Worm (Caenorhabditis elegans) whole organism, young adult: Measurements from ENCODE around the gene dmsr-6.
A peak's percentile ranks its signal among the peaks of the same experiment; 100 is the strongest.

Source experiments
- B0019.2 ChIP-seq: fragments of 200-800 bp; sonication (Bioruptor generic); conservative IDR thresholded peaks from 2 replicates; pipeline ENCODE4 v1.3.6; 2022; ENCODE audit warnings: missing genetic modification reagents, missing genetic modification characterization, missing compliant biosample characterization
- B0035.1 ChIP-seq: sonication (generic microtip); optimal IDR thresholded peaks from 2 replicates; lab custom pipeline; 2016; ENCODE audit warnings: missing genetic modification characterization, mild to moderate bottlenecking, missing compliant biosample characterization, missing genotype, missing genetic modification reagents
- B0336.3 ChIP-seq: fragments of 200-800 bp; sonication (Bioruptor generic); IDR thresholded peaks from 2 replicates; pipeline ENCODE4 v1.3.6; 2022; ENCODE audit warnings: missing genetic modification characterization, missing compliant biosample characterization
- C17E4.6 ChIP-seq: fragments of 200-800 bp; sonication (Bioruptor generic); IDR thresholded peaks from 2 replicates; pipeline ENCODE4 v1.3.6; 2022; ENCODE audit warnings: missing genetic modification reagents, missing genetic modification characterization, missing compliant biosample characterization
- D2030.7 ChIP-seq: fragments of 200-800 bp; sonication (Bioruptor generic); IDR thresholded peaks from 2 replicates; pipeline ENCODE4 v1.3.6; 2022; ENCODE audit warnings: missing genetic modification reagents, missing genetic modification characterization, missing compliant biosample characterization
- F10E7.11 ChIP-seq: sonication (generic microtip); optimal IDR thresholded peaks from 2 replicates; lab custom pipeline; 2017; ENCODE audit warnings: mild to moderate bottlenecking, missing genetic modification characterization, moderate library complexity, missing compliant biosample characterization
- F23B12.7 ChIP-seq: sonication (generic microtip); optimal IDR thresholded peaks from 2 replicates; lab custom pipeline; 2017; ENCODE audit warnings: missing genetic modification characterization, mild to moderate bottlenecking, missing compliant biosample characterization, antibody characterized with exemption, moderate library complexity; ENCODE audit not compliant: insufficient read depth
- F37B4.10 ChIP-seq: fragments of 200-800 bp; sonication (Bioruptor generic); IDR thresholded peaks from 2 replicates; pipeline ENCODE4 v1.3.6; 2022; ENCODE audit warnings: missing genetic modification characterization, missing compliant biosample characterization
- F52B5.7 ChIP-seq: sonication (generic microtip); optimal IDR thresholded peaks from 2 replicates; lab custom pipeline; 2016; ENCODE audit warnings: mild to moderate bottlenecking, missing genetic modification characterization, missing compliant biosample characterization
- T07F8.4 ChIP-seq: sonication (generic microtip); optimal IDR thresholded peaks from 2 replicates; lab custom pipeline; 2016; ENCODE audit warnings: mild to moderate bottlenecking, missing genetic modification characterization, moderate library complexity, missing compliant biosample characterization
- Y95B8A.8 ChIP-seq: fragments of 200-800 bp; sonication (Bioruptor generic); IDR thresholded peaks from 2 replicates; pipeline ENCODE4 v1.3.6; 2022; ENCODE audit warnings: missing genetic modification reagents, missing genetic modification characterization, missing compliant biosample characterization
- akir-1 ChIP-seq: fragments of 200-800 bp; sonication (Bioruptor generic); optimal IDR thresholded peaks from 2 replicates; lab custom pipeline; 2018; ENCODE audit warnings: mild to moderate bottlenecking, missing genetic modification characterization, moderate library complexity, missing compliant biosample characterization
- aptf-3 ChIP-seq: fragments of 200-800 bp; sonication (Bioruptor generic); IDR thresholded peaks from 2 replicates; pipeline ENCODE4 v1.3.6; 2022; ENCODE audit warnings: missing genetic modification characterization, missing compliant biosample characterization
- cebp-1 ChIP-seq, 2 experiments: fragments of 200-800 bp in 1 of 2; sonication (Bioruptor generic) in 1 of 2; sonication (generic microtip) in 1 of 2; IDR thresholded peaks in 1 of 2; optimal IDR thresholded peaks in 1 of 2; 2 replicates each; pipeline versions ENCODE4 v1.3.6 to Lab custom; 2017 to 2022; ENCODE audit warnings: missing compliant biosample characterization in 2 of 2, missing genetic modification characterization in 2 of 2, mild to moderate bottlenecking in 1 of 2, missing genetic modification reagents in 1 of 2, moderate library complexity in 1 of 2
- ceh-79 ChIP-seq: sonication (generic microtip); optimal IDR thresholded peaks from 2 replicates; lab custom pipeline; 2017; ENCODE audit warnings: mild to moderate bottlenecking, missing genetic modification characterization, missing compliant biosample characterization
- chd-7 ChIP-seq: sonication (generic microtip); optimal IDR thresholded peaks from 2 replicates; lab custom pipeline; 2016; ENCODE audit warnings: mild to moderate bottlenecking, missing genetic modification characterization, moderate library complexity, missing compliant biosample characterization
- dox-1 ChIP-seq: fragments of 200-800 bp; sonication (Bioruptor generic); IDR thresholded peaks from 2 replicates; pipeline ENCODE4 v1.3.6; 2022; ENCODE audit warnings: missing genetic modification reagents, missing genetic modification characterization, missing compliant biosample characterization
- dpff-1 ChIP-seq: sonication (generic microtip); optimal IDR thresholded peaks from 2 replicates; lab custom pipeline; 2017; ENCODE audit warnings: mild to moderate bottlenecking, missing genetic modification characterization, missing compliant biosample characterization
- egrh-3 ChIP-seq: fragments of 200-800 bp; sonication (Bioruptor generic); IDR thresholded peaks from 2 replicates; pipeline ENCODE4 v1.3.6; 2022; ENCODE audit warnings: missing genetic modification reagents, missing genetic modification characterization, missing compliant biosample characterization
- ekl-4 ChIP-seq: fragments of 200-800 bp; sonication (Bioruptor generic); IDR thresholded peaks from 2 replicates; pipeline ENCODE4 v1.3.6; 2022; ENCODE audit warnings: missing genetic modification reagents, missing genetic modification characterization, missing compliant biosample characterization
- ets-4 ChIP-seq: fragments of 200-800 bp; sonication (Bioruptor generic); optimal IDR thresholded peaks from 2 replicates; lab custom pipeline; 2018; ENCODE audit warnings: mild to moderate bottlenecking, missing genetic modification characterization, missing compliant biosample characterization
- hlh-26 ChIP-seq: fragments of 200-800 bp; sonication (Bioruptor generic); conservative IDR thresholded peaks from 2 replicates; pipeline ENCODE4 v1.3.6; 2022; ENCODE audit warnings: missing genetic modification reagents, missing genetic modification characterization, missing compliant biosample characterization
- hmg-1.2 ChIP-seq: fragments of 200-800 bp; sonication (Bioruptor generic); IDR thresholded peaks from 2 replicates; pipeline ENCODE4 v1.3.6; 2022; ENCODE audit warnings: missing genetic modification reagents, missing genetic modification characterization, missing compliant biosample characterization
- hmg-20 ChIP-seq: fragments of 200-800 bp; sonication (Bioruptor generic); IDR thresholded peaks from 2 replicates; pipeline ENCODE4 v1.3.6; 2022; ENCODE audit warnings: missing genetic modification reagents, missing genetic modification characterization, missing compliant biosample characterization
- hrde-1 ChIP-seq: sonication (generic microtip); optimal IDR thresholded peaks from 2 replicates; lab custom pipeline; 2016; ENCODE audit warnings: missing genetic modification characterization, mild to moderate bottlenecking, missing compliant biosample characterization, moderate library complexity, missing genotype, missing genetic modification reagents, borderline replicate concordance
- hsf-1 ChIP-seq: fragments of 200-800 bp; sonication (Bioruptor generic); IDR thresholded peaks from 2 replicates; pipeline ENCODE4 v1.3.6; 2022; ENCODE audit warnings: missing genetic modification reagents, missing genetic modification characterization, missing compliant biosample characterization
- let-526 ChIP-seq: fragments of 200-800 bp; sonication (Bioruptor generic); IDR thresholded peaks from 2 replicates; pipeline ENCODE4 v1.3.6; 2022; ENCODE audit warnings: missing genetic modification reagents, missing genetic modification characterization, missing compliant biosample characterization
- let-607 ChIP-seq, 2 experiments: fragments of 200-800 bp in 1 of 2; sonication (Bioruptor generic) in 1 of 2; sonication (generic microtip) in 1 of 2; optimal IDR thresholded peaks; 2 replicates each; lab custom pipeline; 2016 to 2018; ENCODE audit warnings: mild to moderate bottlenecking in 2 of 2, missing compliant biosample characterization in 2 of 2, missing genetic modification characterization in 2 of 2, moderate library complexity in 2 of 2, missing genotype in 1 of 2
- lin-54 ChIP-seq: fragments of 200-800 bp; sonication (Bioruptor generic); optimal IDR thresholded peaks from 2 replicates; lab custom pipeline; 2018; ENCODE audit warnings: mild to moderate bottlenecking, missing genetic modification characterization, missing compliant biosample characterization
- mel-28 ChIP-seq: sonication (generic microtip); optimal IDR thresholded peaks from 2 replicates; lab custom pipeline; 2016; ENCODE audit warnings: borderline replicate concordance, mild to moderate bottlenecking, missing genetic modification characterization, missing compliant biosample characterization
- mxl-1 ChIP-seq: sonication (generic microtip); optimal IDR thresholded peaks from 2 replicates; lab custom pipeline; 2016; ENCODE audit warnings: missing genetic modification characterization, missing compliant biosample characterization
- nhr-120 ChIP-seq: fragments of 200-800 bp; sonication (Bioruptor generic); IDR thresholded peaks from 2 replicates; pipeline ENCODE4 v1.3.6; 2022; ENCODE audit warnings: missing genetic modification characterization, missing compliant biosample characterization
- nhr-179 ChIP-seq: sonication (generic microtip); optimal IDR thresholded peaks from 2 replicates; lab custom pipeline; 2016; ENCODE audit warnings: mild to moderate bottlenecking, missing genetic modification characterization, missing compliant biosample characterization
- nhr-90 ChIP-seq: sonication (generic microtip); optimal IDR thresholded peaks from 2 replicates; lab custom pipeline; 2016; ENCODE audit warnings: missing genotype, mild to moderate bottlenecking, missing genetic modification characterization, missing compliant biosample characterization
- pha-4 ChIP-seq: fragments of 150-350 bp; sonication (generic microtip); optimal IDR thresholded peaks from 2 replicates; lab custom pipeline; 2014; ENCODE audit warnings: missing biosample characterization, missing genetic modification reagents, missing genetic modification characterization
- rcor-1 ChIP-seq: fragments of 200-800 bp; sonication (Bioruptor generic); IDR thresholded peaks from 2 replicates; pipeline ENCODE4 v1.3.6; 2022; ENCODE audit warnings: missing genetic modification reagents, missing genetic modification characterization, missing compliant biosample characterization
- sea-2 ChIP-seq: fragments of 200-800 bp; sonication (Bioruptor generic); IDR thresholded peaks from 2 replicates; pipeline ENCODE4 v1.3.6; 2022; ENCODE audit warnings: missing genetic modification characterization, missing compliant biosample characterization
- snpc-1.1 ChIP-seq: sonication (generic microtip); optimal IDR thresholded peaks from 2 replicates; lab custom pipeline; 2017; ENCODE audit warnings: missing genetic modification characterization, mild to moderate bottlenecking, missing compliant biosample characterization, antibody characterized with exemption, moderate library complexity, missing genotype, missing genetic modification reagents; ENCODE audit not compliant: insufficient read depth
- snpc-3.4 ChIP-seq: sonication (generic microtip); optimal IDR thresholded peaks from 2 replicates; lab custom pipeline; 2017; ENCODE audit warnings: missing genetic modification characterization, mild to moderate bottlenecking, missing compliant biosample characterization, antibody characterized with exemption, moderate library complexity, missing genotype, missing genetic modification reagents

The dmsr-6 gene

ce11 chrII:14428834-14429233 is 26.6 kb upstream of the dmsr-6 start:
- no peak for TF ChIP-seq mxl-1 (tag; lab: Kevin White, UChicago)
- no peak for TF ChIP-seq F10E7.11 (tag; lab: Kevin White, UChicago)

ce11 chrII:14432100-14432499 is 23.3 kb upstream of the dmsr-6 start:
- no peak for TF ChIP-seq hmg-20 (GFP tag; lab: Robert Waterston, UW)

DNA sequence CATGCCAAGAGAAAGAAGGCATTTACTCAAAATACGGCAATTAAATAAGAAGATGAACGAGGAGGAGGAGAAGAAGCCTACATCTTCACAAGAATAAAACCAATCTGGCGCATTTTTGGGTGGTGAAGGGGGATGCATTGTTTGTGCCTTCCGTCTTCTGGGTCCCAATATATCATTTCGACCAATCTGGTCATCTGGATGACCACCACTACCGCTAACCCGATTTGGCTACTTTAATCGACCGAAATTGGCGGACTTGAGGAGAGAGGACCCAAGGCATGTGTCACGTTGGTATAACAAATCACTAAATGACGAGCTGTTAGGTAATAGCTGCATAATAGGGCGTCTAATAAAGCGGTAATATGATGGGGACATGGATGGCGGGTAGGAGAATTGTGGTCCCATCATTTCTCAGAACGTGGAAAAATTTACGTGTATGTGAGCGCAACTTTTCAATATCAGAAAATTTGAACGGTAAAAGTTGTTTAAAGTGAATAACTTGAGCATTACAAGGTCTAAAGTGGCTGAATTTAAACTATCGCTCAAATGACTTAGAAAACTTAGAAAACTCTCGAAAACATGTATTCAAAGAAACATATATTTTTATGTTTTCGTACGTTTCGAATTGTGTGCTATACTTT is 21.6 kb upstream of the dmsr-6 start:
- TF ChIP-seq nhr-90 (tag; lab: Kevin White, UChicago) = no peak
- no peak for TF ChIP-seq D2030.7 (GFP tag; lab: Robert Waterston, UW)
- peak; percentile 8 for TF ChIP-seq chd-7 (tag; lab: Kevin White, UChicago)
- TF ChIP-seq rcor-1 = no peak

ce11 chrII:14437116-14437515 is 18.3 kb upstream of the dmsr-6 start:
- TF ChIP-seq nhr-90 (tag; lab: Kevin White, UChicago) (no peak), mel-28 (tag; lab: Kevin White, UChicago) (no peak), ets-4 (GFP tag; lab: Kevin White, UChicago) (no peak), akir-1 (GFP tag; lab: Kevin White, UChicago) (no peak), T07F8.4 (tag; lab: Kevin White, UChicago) (no peak), C17E4.6 (no peak), F52B5.7 (no peak), cebp-1 (GFP tag; IDR thresholded peaks at IDR 0.05; lab: Robert Waterston, UW) (no peak), cebp-1 (tag; optimal IDR thresholded peaks at IDR 0.05; lab: Kevin White, UChicago) (no peak), B0336.3 (GFP tag; lab: Robert Waterston, UW) (no peak), lin-54 (GFP tag; lab: Kevin White, UChicago) (no peak)

ce11 chrII:14437922-14438458 is 17.4 kb upstream of the dmsr-6 start, which contains the start of gene K04B12.2:
TSS of gene K04B12.2 (minus strand) at chrII:14437972.
- TF ChIP-seq F23B12.7 (tag; lab: Kevin White, UChicago) (peak; percentile 14), B0035.1 (no peak), hlh-26 (GFP tag; lab: Robert Waterston, UW) (no peak), snpc-3.4 (tag; lab: Kevin White, UChicago) (no peak), B0336.3 (GFP tag; lab: Robert Waterston, UW) (peak; percentile 79; the same call in 1 of the 2 replicates), nhr-120 (GFP tag; lab: Robert Waterston, UW) (no peak), ekl-4 (GFP tag; lab: Robert Waterston, UW) (0 out of 2 replicates have a peak, but pooled peaks have one; percentile 25), ceh-79 (tag; lab: Kevin White, UChicago) (no peak), let-607 (tag; optimal IDR thresholded peaks at IDR 0.05; lab: Kevin White, UChicago) (no peak), hmg-20 (GFP tag; lab: Robert Waterston, UW) (no peak), B0019.2 (GFP tag; lab: Robert Waterston, UW) (no peak), hmg-1.2 (peak; percentile 78), dox-1 (peak; percentile 85), aptf-3 (no peak), hrde-1 (tag; lab: Kevin White, UChicago) (no peak), let-526 (GFP tag; lab: Robert Waterston, UW) (no peak), snpc-1.1 (tag; lab: Kevin White, UChicago) (no peak), Y95B8A.8 (GFP tag; lab: Robert Waterston, UW) (no peak), sea-2 (no peak), F37B4.10 (GFP tag; lab: Robert Waterston, UW) (no peak), nhr-179 (tag; lab: Kevin White, UChicago) (no peak), egrh-3 (GFP tag; lab: Robert Waterston, UW) (no peak), dpff-1 (tag; lab: Kevin White, UChicago) (no peak), hsf-1 (GFP tag; lab: Robert Waterston, UW) (no peak), nhr-90 (tag; lab: Kevin White, UChicago) (peak; percentile 53), pha-4 (tag; lab: Kevin White, UChicago) (no peak)
